Fruit fly (Drosophila melanogaster): ENCODE measurements around the gene Ca-beta.

DNA sequence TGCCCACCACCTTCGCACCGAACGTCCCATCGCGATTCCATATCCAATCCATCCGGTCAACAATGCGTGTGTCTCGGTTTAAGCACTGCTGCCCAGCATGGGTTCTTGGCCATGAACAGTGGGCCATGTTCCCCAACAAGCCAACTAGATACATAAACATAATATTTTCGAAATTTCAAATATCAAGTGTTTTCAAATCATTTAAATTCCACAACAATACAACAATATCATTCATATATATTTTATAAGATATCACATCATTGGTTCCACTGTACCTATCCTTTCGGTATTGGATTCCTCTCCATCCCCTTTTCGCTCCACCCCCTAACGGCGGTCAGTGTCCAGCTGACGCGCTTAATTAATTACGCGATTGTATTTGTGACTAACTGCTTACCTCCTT, 18.7 kb upstream of the Ca-beta start:
- TF ChIP-seq CTCF (optimal IDR thresholded peaks at IDR 0.05) (no peak), CG8478 (optimal IDR thresholded peaks at IDR 0.05) (no peak)

Data from S2 (cell line).